Fruit fly (Drosophila melanogaster) whole organism, embryonic: ENCODE measurements around the gene Ser7.

ENCODE experiments used
- Aef1 ChIP-seq: fragments of 200-800 bp; sonication (Bioruptor generic); IDR thresholded peaks from 3 replicates; pipeline ENCODE4 v1.3.6; 2022; ENCODE audit warnings: missing biosample characterization, missing genetic modification characterization
- Awh ChIP-seq: fragments of 200-800 bp; sonication (Bioruptor generic); IDR thresholded peaks from 2 replicates; pipeline ENCODE4, ENCODE4 v1.3.6; 2022; ENCODE audit warnings: missing biosample characterization, missing genetic modification characterization
- CG1024 ChIP-seq: fragments of 200-800 bp; sonication (Bioruptor generic); IDR thresholded peaks from 2 replicates; pipeline ENCODE4 v1.3.6; 2022; ENCODE audit warnings: missing biosample characterization, missing genetic modification characterization
- CG11504 ChIP-seq: fragments of 200-800 bp; sonication (Bioruptor generic); optimal IDR thresholded peaks from 3 replicates; lab custom pipeline; 2019; ENCODE audit warnings: missing biosample characterization, mild to moderate bottlenecking, missing genetic modification characterization, moderate library complexity
- CG13624 ChIP-seq: fragments of 200-800 bp; sonication (Bioruptor generic); optimal IDR thresholded peaks from 2 replicates; lab custom pipeline; 2016; ENCODE audit warnings: missing biosample characterization, missing genetic modification characterization
- CG14014 ChIP-seq: fragments of 200-800 bp; sonication (Bioruptor generic); IDR thresholded peaks from 2 replicates; pipeline ENCODE4 v1.3.6; 2022; ENCODE audit warnings: missing biosample characterization, missing genetic modification characterization
- CG14441 ChIP-seq: fragments of 200-800 bp; sonication (Bioruptor generic); IDR thresholded peaks from 2 replicates; pipeline ENCODE4 v1.3.6; 2022; ENCODE audit warnings: missing biosample characterization, missing genetic modification characterization
- CG14667 ChIP-seq: fragments of 200-800 bp; sonication (Bioruptor generic); IDR thresholded peaks from 2 replicates; pipeline ENCODE4 v1.3.6; 2022; ENCODE audit warnings: missing biosample characterization, missing genetic modification characterization
- CG15601 ChIP-seq: fragments of 200-800 bp; sonication (Bioruptor generic); optimal IDR thresholded peaks from 3 replicates; lab custom pipeline; 2019; ENCODE audit warnings: missing biosample characterization, mild to moderate bottlenecking, missing genetic modification characterization, moderate library complexity
- CG16813 ChIP-seq: fragments of 200-800 bp; sonication (Bioruptor generic); IDR thresholded peaks from 3 replicates; pipeline ENCODE4 v1.3.6; 2022; ENCODE audit warnings: missing biosample characterization, missing genetic modification characterization; ENCODE audit not compliant: partially characterized antibody
- CG17359 ChIP-seq: fragments of 200-800 bp; sonication (Bioruptor generic); optimal IDR thresholded peaks from 3 replicates; lab custom pipeline; 2018; ENCODE audit warnings: missing biosample characterization, mild to moderate bottlenecking, missing genetic modification characterization, moderate library complexity
- CG18262 ChIP-seq: fragments of 200-800 bp; optimal IDR thresholded peaks from 3 replicates; lab custom pipeline; 2019; ENCODE audit warnings: missing biosample characterization, mild to moderate bottlenecking, missing genetic modification characterization, moderate library complexity
- CG2116 ChIP-seq: fragments of 200-800 bp; sonication (Bioruptor generic); optimal IDR thresholded peaks from 3 replicates; lab custom pipeline; 2018; ENCODE audit warnings: missing biosample characterization, mild to moderate bottlenecking, missing genetic modification characterization
- CG2202 ChIP-seq: fragments of 200-800 bp; sonication (Bioruptor generic); optimal IDR thresholded peaks from 2 replicates; lab custom pipeline; 2018; ENCODE audit warnings: missing biosample characterization, mild to moderate bottlenecking, missing genetic modification characterization
- CG32767 ChIP-seq: fragments of 200-800 bp; sonication (Bioruptor generic); IDR thresholded peaks from 2 replicates; pipeline ENCODE4 v1.3.6; 2022; ENCODE audit warnings: missing biosample characterization, missing genetic modification characterization
- CG3281 ChIP-seq: fragments of 200-800 bp; sonication (Bioruptor generic); optimal IDR thresholded peaks from 3 replicates; lab custom pipeline; 2017; ENCODE audit warnings: missing biosample characterization, mild to moderate bottlenecking, missing genetic modification characterization
- CG42726 ChIP-seq: fragments of 200-800 bp; sonication (Bioruptor generic); IDR thresholded peaks from 2 replicates; pipeline ENCODE4 v1.3.6; 2022; ENCODE audit warnings: missing biosample characterization, missing genetic modification characterization; ENCODE audit not compliant: partially characterized antibody
- CG7928 ChIP-seq: fragments of 200-800 bp; sonication (Bioruptor generic); optimal IDR thresholded peaks from 2 replicates; lab custom pipeline; 2017; ENCODE audit warnings: missing biosample characterization, mild to moderate bottlenecking, missing genetic modification characterization
- CG8388 ChIP-seq: fragments of 200-800 bp; sonication (Bioruptor generic); optimal IDR thresholded peaks from 2 replicates; lab custom pipeline; 2019; ENCODE audit warnings: missing biosample characterization, mild to moderate bottlenecking, missing genetic modification characterization, moderate library complexity
- CG9215 ChIP-seq: fragments of 200-800 bp; sonication (Bioruptor generic); IDR thresholded peaks from 2 replicates; pipeline ENCODE4 v1.3.6; 2022; ENCODE audit warnings: missing biosample characterization, missing genetic modification characterization
- Dad ChIP-seq: fragments of 200-800 bp; sonication (Bioruptor generic); optimal IDR thresholded peaks from 3 replicates; lab custom pipeline; 2016; ENCODE audit warnings: missing biosample characterization, missing genetic modification characterization
- Ets65A ChIP-seq: fragments of 200-800 bp; sonication (Bioruptor generic); peaks from one replicate; lab custom pipeline; 2016; ENCODE audit warnings: missing biosample characterization, missing genetic modification characterization
- Fer1 ChIP-seq: fragments of 200-800 bp; sonication (Bioruptor generic); optimal IDR thresholded peaks from 2 replicates; lab custom pipeline; 2017; ENCODE audit warnings: missing biosample characterization, mild to moderate bottlenecking, missing genetic modification characterization
- GATAe ChIP-seq: fragments of 200-800 bp; sonication (Bioruptor generic); conservative IDR thresholded peaks from 2 replicates; pipeline ENCODE4 v1.3.6; 2022; ENCODE audit warnings: missing biosample characterization, missing genetic modification characterization
- HLH3B ChIP-seq: fragments of 200-800 bp; sonication (Bioruptor generic); IDR thresholded peaks from 2 replicates; pipeline ENCODE4 v1.3.6; 2022; ENCODE audit warnings: missing biosample characterization, missing genetic modification characterization
- Hmr ChIP-seq: fragments of 200-800 bp; sonication (Bioruptor generic); optimal IDR thresholded peaks from 3 replicates; lab custom pipeline; 2017; ENCODE audit warnings: mild to moderate bottlenecking, missing biosample characterization, missing genetic modification reagents, missing genetic modification characterization
- Kr ChIP-seq: fragments of 200-800 bp; sonication (Bioruptor generic); optimal IDR thresholded peaks from 2 replicates; lab custom pipeline; 2017; ENCODE audit warnings: missing biosample characterization, mild to moderate bottlenecking, missing genetic modification characterization
- MBD-R2 ChIP-seq: fragments of 200-800 bp; sonication (Bioruptor generic); IDR thresholded peaks from 2 replicates; pipeline ENCODE4 v1.3.6; 2022; ENCODE audit warnings: missing biosample characterization, missing genetic modification characterization
- Mad ChIP-seq: fragments of 200-800 bp; sonication (Bioruptor generic); optimal IDR thresholded peaks from 2 replicates; lab custom pipeline; 2016; ENCODE audit warnings: missing biosample characterization, missing genetic modification characterization
- Nf-YC ChIP-seq: fragments of 200-800 bp; optimal IDR thresholded peaks from 3 replicates; lab custom pipeline; 2019; ENCODE audit warnings: missing biosample characterization, mild to moderate bottlenecking, missing genetic modification characterization, moderate library complexity
- Ptx1 ChIP-seq: fragments of 200-800 bp; sonication (Bioruptor generic); IDR thresholded peaks from 2 replicates; pipeline ENCODE4 v1.3.6; 2022; ENCODE audit warnings: missing biosample characterization, missing genetic modification characterization
- Rfx ChIP-seq: fragments of 200-800 bp; sonication (Bioruptor generic); IDR thresholded peaks from 2 replicates; pipeline ENCODE4 v1.3.6; 2022; ENCODE audit warnings: missing biosample characterization, missing genetic modification characterization
- Sry-β ChIP-seq: fragments of 200-800 bp; sonication (Bioruptor generic); optimal IDR thresholded peaks from 2 replicates; lab custom pipeline; 2018; ENCODE audit warnings: missing biosample characterization, mild to moderate bottlenecking, missing genetic modification characterization, moderate library complexity
- Vsx1 ChIP-seq: fragments of 200-800 bp; sonication (Bioruptor generic); optimal IDR thresholded peaks from 2 replicates; lab custom pipeline; 2017; ENCODE audit warnings: missing biosample characterization, mild to moderate bottlenecking, missing genetic modification characterization, missing genetic modification reagents
- al ChIP-seq: fragments of 200-800 bp; sonication (Bioruptor generic); IDR thresholded peaks from 2 replicates; pipeline ENCODE4 v1.3.6; 2022; ENCODE audit warnings: missing biosample characterization, missing genetic modification characterization
- az2 ChIP-seq: fragments of 200-800 bp; sonication (Bioruptor generic); optimal IDR thresholded peaks from 3 replicates; lab custom pipeline; 2016; ENCODE audit warnings: missing biosample characterization, missing genetic modification characterization
- dimm ChIP-seq: fragments of 200-800 bp; sonication (Bioruptor generic); IDR thresholded peaks from 2 replicates; pipeline ENCODE4 v1.3.6; 2022; ENCODE audit warnings: missing biosample characterization, missing genetic modification characterization
- dmrt11E ChIP-seq: fragments of 200-800 bp; sonication (Bioruptor generic); optimal IDR thresholded peaks from 3 replicates; lab custom pipeline; 2018; ENCODE audit warnings: missing biosample characterization, mild to moderate bottlenecking, missing genetic modification characterization, moderate library complexity
- eyg ChIP-seq: fragments of 200-800 bp; sonication (Bioruptor generic); optimal IDR thresholded peaks from 3 replicates; lab custom pipeline; 2016; ENCODE audit warnings: missing biosample characterization, missing genetic modification characterization
- gce ChIP-seq: fragments of 200-800 bp; sonication (Bioruptor generic); IDR thresholded peaks from 3 replicates; pipeline ENCODE4 v1.3.6; 2022; ENCODE audit warnings: missing biosample characterization, missing genetic modification characterization
- hb ChIP-seq: fragments of 200-800 bp; sonication (Bioruptor generic); IDR thresholded peaks from 3 replicates; pipeline ENCODE4 v1.3.6; 2022; ENCODE audit warnings: missing biosample characterization, missing genetic modification characterization; ENCODE audit not compliant: partially characterized antibody
- jigr1 ChIP-seq: fragments of 200-800 bp; sonication (Bioruptor generic); IDR thresholded peaks from 3 replicates; pipeline ENCODE4 v1.3.6; 2022; ENCODE audit warnings: missing biosample characterization, missing genetic modification characterization
- lab ChIP-seq: fragments of 200-800 bp; sonication (Bioruptor generic); optimal IDR thresholded peaks from 3 replicates; lab custom pipeline; 2017; ENCODE audit warnings: missing biosample characterization, missing genetic modification characterization, mild to moderate bottlenecking, moderate library complexity, missing genetic modification reagents
- lmd ChIP-seq: fragments of 200-800 bp; sonication (Bioruptor generic); IDR thresholded peaks from 2 replicates; pipeline ENCODE4 v1.3.6; 2022; ENCODE audit warnings: missing biosample characterization, missing genetic modification characterization
- nmo ChIP-seq: fragments of 200-800 bp; sonication (Bioruptor generic); optimal IDR thresholded peaks from 2 replicates; lab custom pipeline; 2018; ENCODE audit warnings: missing biosample characterization, mild to moderate bottlenecking, missing genetic modification characterization, moderate library complexity
- pnt ChIP-seq: fragments of 200-800 bp; sonication (Bioruptor generic); optimal IDR thresholded peaks from 3 replicates; lab custom pipeline; 2016; ENCODE audit warnings: missing biosample characterization, missing genetic modification characterization
- slbo ChIP-seq: fragments of 200-800 bp; sonication (Bioruptor generic); IDR thresholded peaks from 2 replicates; pipeline ENCODE4 v1.3.6; 2022; ENCODE audit warnings: missing biosample characterization, missing genetic modification characterization
- sna ChIP-seq: fragments of 200-800 bp; sonication (Bioruptor generic); IDR thresholded peaks from 2 replicates; pipeline ENCODE4 v1.3.6; 2022; ENCODE audit warnings: missing biosample characterization, missing genetic modification characterization; ENCODE audit not compliant: partially characterized antibody
- stwl ChIP-seq: fragments of 200-800 bp; sonication (Bioruptor generic); optimal IDR thresholded peaks from 3 replicates; lab custom pipeline; 2018; ENCODE audit warnings: missing biosample characterization, mild to moderate bottlenecking, missing genetic modification characterization, moderate library complexity
- toy ChIP-seq: fragments of 200-800 bp; sonication (Bioruptor generic); IDR thresholded peaks from 2 replicates; pipeline ENCODE4 v1.3.6; 2022; ENCODE audit warnings: missing biosample characterization, missing genetic modification characterization
- z ChIP-seq: fragments of 200-800 bp; sonication (Bioruptor generic); IDR thresholded peaks from 3 replicates; pipeline ENCODE4 v1.3.6; 2022; ENCODE audit warnings: missing biosample characterization, missing genetic modification characterization

Ser7 gene

dm6 chrX:9892834-9893233 is 27.8 kb downstream of the Ser7 start (continued):
- TF ChIP-seq Awh (GFP tag; lab: Robert Waterston, UW) (no peak), sna (no peak), CG18262 (peak; percentile 4), CG7928 (GFP tag; lab: Kevin White, UChicago) (no peak), CG8388 (GFP tag; lab: Kevin White, UChicago) (peak; percentile 22), CG2202 (tag; lab: Kevin White, UChicago) (no peak), CG14667 (GFP tag; lab: Robert Waterston, UW) (0 out of 2 replicates have a peak, but pooled peaks have one; percentile 19), al (GFP tag; lab: Robert Waterston, UW) (0 out of 2 replicates have a peak, but pooled peaks have one; percentile 30), dmrt11E (tag; lab: Kevin White, UChicago) (no peak), Kr (no peak), toy (GFP tag; lab: Robert Waterston, UW) (no peak), Rfx (GFP tag; lab: Robert Waterston, UW) (peak; percentile 51; the same call in 1 of the 2 replicates), gce (GFP tag; lab: Robert Waterston, UW) (0 out of 3 replicates have a peak, but pooled peaks have one; percentile 30), dimm (0 out of 2 replicates have a peak, but pooled peaks have one; percentile 30), CG3281 (no peak), z (no peak), CG17359 (tag; lab: Kevin White, UChicago) (peak; percentile 54), CG2116 (GFP tag; lab: Kevin White, UChicago) (no peak), CG15601 (tag; lab: Kevin White, UChicago) (no peak), Ptx1 (peak; percentile 50), CG13624 (GFP tag; lab: Kevin White, UChicago) (no peak), jigr1 (GFP tag; lab: Robert Waterston, UW) (no peak), slbo (peak; percentile 69), CG42726 (no peak), CG16813 (no peak), CG1024 (0 out of 2 replicates have a peak, but pooled peaks have one; percentile 33), Dad (GFP tag; lab: Kevin White, UChicago) (no peak), CG14441 (GFP tag; lab: Robert Waterston, UW) (peak; percentile 57), az2 (GFP tag; lab: Kevin White, UChicago) (peak; percentile 10), CG11504 (tag; lab: Kevin White, UChicago) (peak; percentile 60), GATAe (no peak), Aef1 (peak; percentile 50; the same call in 2 of the 3 replicates), Nf-YC (no peak), CG32767 (GFP tag; lab: Robert Waterston, UW) (peak; percentile 23; the same call in 1 of the 2 replicates), Fer1 (GFP tag; lab: Kevin White, UChicago) (no peak), Ets65A (GFP tag; lab: Kevin White, UChicago) (peak; percentile 94), nmo (peak; percentile 32), CG14014 (GFP tag; lab: Robert Waterston, UW) (0 out of 2 replicates have a peak, but pooled peaks have one; percentile 49), lab (peak; percentile 50), lmd (GFP tag; lab: Robert Waterston, UW) (peak; percentile 63), eyg (GFP tag; lab: Kevin White, UChicago) (no peak), pnt (peak; percentile 26), Mad (GFP tag; lab: Kevin White, UChicago) (no peak), Hmr (no peak), Vsx1 (GFP tag; lab: Kevin White, UChicago) (no peak), hb (GFP tag; lab: Robert Waterston, UW) (no peak), HLH3B (GFP tag; lab: Robert Waterston, UW) (peak; percentile 42; the same call in 1 of the 2 replicates), Sry-β (GFP tag; lab: Kevin White, UChicago) (no peak), MBD-R2 (GFP tag; lab: Robert Waterston, UW) (no peak), stwl (tag; lab: Kevin White, UChicago) (no peak), CG9215 (GFP tag; lab: Robert Waterston, UW) (peak; percentile 37; the same call in 1 of the 2 replicates)
